Fruit fly (Drosophila melanogaster) whole organism, wandering third instar larva: ENCODE results near the gene GNBP1.

Source experiments
- Abd-B ChIP-seq: fragments of >200 bp; optimal IDR thresholded peaks from 2 replicates; lab custom pipeline; 2017; ENCODE audit warnings: missing biosample characterization, missing genetic modification characterization
- CG32264 ChIP-seq: fragments of 200-800 bp; sonication (Bioruptor generic); optimal IDR thresholded peaks from 2 replicates; lab custom pipeline; 2016; ENCODE audit warnings: missing biosample characterization, missing genetic modification characterization
- CG9705 ChIP-seq: fragments of 200-800 bp; sonication (Bioruptor generic); optimal IDR thresholded peaks from 2 replicates; lab custom pipeline; 2018; ENCODE audit warnings: missing biosample characterization, mild to moderate bottlenecking, missing genetic modification characterization
- Dfd ChIP-seq: fragments of >200 bp; optimal IDR thresholded peaks from 2 replicates; lab custom pipeline; 2017; ENCODE audit warnings: missing biosample characterization, missing genetic modification characterization
- Dif ChIP-seq: fragments of 200-275, 200-300 bp; sonication (Bioruptor generic); optimal IDR thresholded peaks from 2 replicates; lab custom pipeline; 2018; ENCODE audit warnings: missing biosample characterization, missing genetic modification characterization; ENCODE audit not compliant: partially characterized antibody
- GATAd ChIP-seq: sonication (Bioruptor generic); optimal IDR thresholded peaks from 2 replicates; lab custom pipeline; 2016; ENCODE audit warnings: missing biosample characterization, missing genetic modification characterization
- HLH106 ChIP-seq: fragments of 200-800 bp; optimal IDR thresholded peaks from 3 replicates; lab custom pipeline; 2019; ENCODE audit warnings: missing biosample characterization, mild to moderate bottlenecking, missing genetic modification characterization, moderate library complexity
- Hnf4 ChIP-seq: fragments of 200-800 bp; sonication (Bioruptor generic); optimal IDR thresholded peaks from 2 replicates; lab custom pipeline; 2016; ENCODE audit warnings: missing biosample characterization, mild to moderate bottlenecking, missing genetic modification characterization
- Hr78 ChIP-seq: fragments of >200 bp; optimal IDR thresholded peaks from 2 replicates; lab custom pipeline; 2017; ENCODE audit warnings: missing biosample characterization, missing genetic modification characterization
- Hr83 ChIP-seq: fragments of 200-300 bp; sonication (Bioruptor generic); optimal IDR thresholded peaks from 2 replicates; lab custom pipeline; 2016; ENCODE audit warnings: missing biosample characterization, mild to moderate bottlenecking, missing genetic modification characterization, moderate library complexity; ENCODE audit not compliant: poor library complexity, severe bottlenecking
- Jra ChIP-seq: sonication (Bioruptor generic); optimal IDR thresholded peaks from 2 replicates; lab custom pipeline; 2016; ENCODE audit warnings: missing biosample characterization, missing genetic modification characterization
- Mio ChIP-seq: sonication (Bioruptor generic); optimal IDR thresholded peaks from 2 replicates; lab custom pipeline; 2016; ENCODE audit warnings: missing biosample characterization, missing genetic modification characterization
- Myc ChIP-seq: fragments of >200 bp; optimal IDR thresholded peaks from 2 replicates; lab custom pipeline; 2017
- N ChIP-seq: fragments of >200 bp; optimal IDR thresholded peaks from 2 replicates; lab custom pipeline; 2018; ENCODE audit warnings: missing biosample characterization, missing external identifiers, missing genetic modification characterization
- OdsH ChIP-seq: fragments of 200-800 bp; sonication (Bioruptor generic); optimal IDR thresholded peaks from 2 replicates; lab custom pipeline; 2016; ENCODE audit warnings: missing biosample characterization, mild to moderate bottlenecking, missing genetic modification characterization
- Rel ChIP-seq, 2 experiments: fragments of 200-800 bp; sonication (Bioruptor generic) in 1 of 2; optimal IDR thresholded peaks; 2 replicates in 1 of 2; 3 replicates in 1 of 2; lab custom pipeline; 2016 to 2019; ENCODE audit warnings: mild to moderate bottlenecking in 2 of 2, missing biosample characterization in 2 of 2, missing genetic modification characterization in 2 of 2, moderate library complexity in 1 of 2
- Sp1 ChIP-seq: fragments of 200-800 bp; sonication (Bioruptor generic); optimal IDR thresholded peaks from 3 replicates; lab custom pipeline; 2019; ENCODE audit warnings: missing biosample characterization, mild to moderate bottlenecking, missing genetic modification characterization, moderate library complexity
- Vsx2 ChIP-seq: fragments of 200-300, 225-300 bp; sonication (Bioruptor generic); optimal IDR thresholded peaks from 2 replicates; lab custom pipeline; 2018; ENCODE audit warnings: missing biosample characterization, missing genetic modification characterization; ENCODE audit not compliant: partially characterized antibody
- br ChIP-seq: fragments of 200-800 bp; sonication (Bioruptor generic); optimal IDR thresholded peaks from 2 replicates; lab custom pipeline; 2016; ENCODE audit warnings: missing biosample characterization, missing genetic modification characterization
- brk ChIP-seq: fragments of 200-800 bp; sonication (Bioruptor generic); optimal IDR thresholded peaks from 2 replicates; lab custom pipeline; 2016; ENCODE audit warnings: missing biosample characterization, mild to moderate bottlenecking, missing genetic modification characterization
- dl ChIP-seq, 2 experiments: fragments of 175-275, 200-275 bp in 1 of 2; fragments of 200-275 bp in 1 of 2; sonication (Bioruptor generic); optimal IDR thresholded peaks; lab custom pipeline; 2018; ENCODE audit warnings: mild to moderate bottlenecking in 2 of 2, missing biosample characterization in 2 of 2, missing genetic modification characterization in 2 of 2, moderate library complexity in 2 of 2; ENCODE audit not compliant: partially characterized antibody in 2 of 2, insufficient read depth in 1 of 2
- dmrt93B ChIP-seq: fragments of 200-800 bp; sonication (Bioruptor generic); optimal IDR thresholded peaks from 2 replicates; lab custom pipeline; 2018; ENCODE audit warnings: missing biosample characterization, mild to moderate bottlenecking, missing genetic modification characterization
- dsf ChIP-seq: sonication (Bioruptor generic); optimal IDR thresholded peaks from 2 replicates; lab custom pipeline; 2016; ENCODE audit warnings: missing biosample characterization, missing genetic modification characterization, borderline replicate concordance
- ey ChIP-seq: fragments of 200-800 bp; sonication (Bioruptor generic); optimal IDR thresholded peaks from 2 replicates; lab custom pipeline; 2016; ENCODE audit warnings: missing biosample characterization, missing genetic modification characterization
- foxo ChIP-seq, 2 experiments: fragments of 200-800 bp; sonication (Bioruptor generic); optimal IDR thresholded peaks; 2 replicates in 1 of 2; 3 replicates in 1 of 2; lab custom pipeline; 2016 to 2017; ENCODE audit warnings: missing biosample characterization in 2 of 2, missing genetic modification characterization in 2 of 2
- fru ChIP-seq: fragments of 200-800 bp; sonication (Bioruptor generic); optimal IDR thresholded peaks from 3 replicates; lab custom pipeline; 2016; ENCODE audit warnings: missing biosample characterization, mild to moderate bottlenecking, missing genetic modification characterization
- h ChIP-seq: fragments of 200-800 bp; sonication (Bioruptor generic); optimal IDR thresholded peaks from 3 replicates; lab custom pipeline; 2016; ENCODE audit warnings: missing biosample characterization, mild to moderate bottlenecking, missing genetic modification characterization
- jim ChIP-seq: fragments of 175-275, 200-325 bp; sonication (Bioruptor generic); optimal IDR thresholded peaks from 2 replicates; lab custom pipeline; 2016; ENCODE audit warnings: missing biosample characterization, mild to moderate bottlenecking, missing genetic modification characterization
- lola ChIP-seq: fragments of >200 bp; optimal IDR thresholded peaks from 2 replicates; lab custom pipeline; 2017; ENCODE audit warnings: missing biosample characterization, missing genetic modification characterization
- pan ChIP-seq: fragments of >200 bp; optimal IDR thresholded peaks from 2 replicates; lab custom pipeline; 2017
- psq ChIP-seq: fragments of 200-800 bp; sonication (Bioruptor generic); optimal IDR thresholded peaks from 3 replicates; lab custom pipeline; 2017; ENCODE audit warnings: missing biosample characterization, mild to moderate bottlenecking, missing genetic modification characterization, moderate library complexity
- rgr ChIP-seq: fragments of 200-800 bp; sonication (Bioruptor generic); optimal IDR thresholded peaks from 3 replicates; lab custom pipeline; 2016; ENCODE audit warnings: missing biosample characterization, mild to moderate bottlenecking, missing genetic modification characterization
- sage ChIP-seq: fragments of 200-800 bp; sonication (Bioruptor generic); optimal IDR thresholded peaks from 2 replicates; lab custom pipeline; 2016; ENCODE audit warnings: missing biosample characterization, mild to moderate bottlenecking, missing genetic modification characterization
- sv ChIP-seq: fragments of 200-800 bp; sonication (Bioruptor generic); optimal IDR thresholded peaks from 3 replicates; lab custom pipeline; 2016; ENCODE audit warnings: missing biosample characterization, missing genetic modification characterization
- tai ChIP-seq: sonication (Bioruptor generic); optimal IDR thresholded peaks from 2 replicates; lab custom pipeline; 2016; ENCODE audit warnings: missing biosample characterization, missing genetic modification characterization
- usp ChIP-seq: fragments of >200 bp; optimal IDR thresholded peaks from 2 replicates; lab custom pipeline; 2017; ENCODE audit warnings: missing biosample characterization, missing genetic modification characterization
- woc ChIP-seq: sonication (Bioruptor generic); optimal IDR thresholded peaks from 2 replicates; lab custom pipeline; 2016; ENCODE audit warnings: missing biosample characterization, mild to moderate bottlenecking, missing genetic modification characterization

Gene GNBP1

DNA sequence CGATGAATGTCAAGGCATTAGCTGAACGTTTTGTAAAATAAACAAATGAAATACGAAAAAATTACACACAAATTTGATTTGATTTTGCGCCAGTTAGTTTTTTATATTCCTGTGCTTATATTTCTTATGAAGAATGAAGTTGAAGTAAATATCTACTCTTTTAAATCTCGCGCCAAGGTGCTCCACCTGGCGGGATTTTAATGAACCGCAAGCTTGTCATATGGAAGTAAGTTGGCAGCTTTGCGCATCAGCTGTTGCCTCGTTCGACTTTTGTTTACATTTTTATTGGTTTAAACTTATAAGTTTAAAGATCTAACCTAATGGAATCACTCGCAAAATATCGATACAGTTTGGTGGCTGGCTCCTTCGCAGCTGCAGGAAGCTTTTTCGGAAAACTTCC lies 8.5 kb upstream of the GNBP1 start, which contains the start of gene CG42495 (continued):
- TF ChIP-seq pan (lab: Kevin White, UChicago) (no peak), ey (GFP tag; lab: Kevin White, UChicago) (no peak), tai (GFP tag; lab: Kevin White, UChicago) (no peak), jim (GFP tag; lab: Kevin White, UChicago) (no peak), usp (GFP tag; lab: Kevin White, UChicago) (no peak), Mio (GFP tag; lab: Kevin White, UChicago) (no peak), dsf (GFP tag; lab: Kevin White, UChicago) (no peak), Rel (GFP tag; optimal IDR thresholded peaks at IDR 0.05; lab: Kevin White, UChicago) (no peak), Rel (tag; optimal IDR thresholded peaks at IDR 0.05; lab: Kevin White, UChicago) (peak; percentile 5), Jra (no peak)
- TF ChIP-seq, all 38 proteins: peak for 4

DNA sequence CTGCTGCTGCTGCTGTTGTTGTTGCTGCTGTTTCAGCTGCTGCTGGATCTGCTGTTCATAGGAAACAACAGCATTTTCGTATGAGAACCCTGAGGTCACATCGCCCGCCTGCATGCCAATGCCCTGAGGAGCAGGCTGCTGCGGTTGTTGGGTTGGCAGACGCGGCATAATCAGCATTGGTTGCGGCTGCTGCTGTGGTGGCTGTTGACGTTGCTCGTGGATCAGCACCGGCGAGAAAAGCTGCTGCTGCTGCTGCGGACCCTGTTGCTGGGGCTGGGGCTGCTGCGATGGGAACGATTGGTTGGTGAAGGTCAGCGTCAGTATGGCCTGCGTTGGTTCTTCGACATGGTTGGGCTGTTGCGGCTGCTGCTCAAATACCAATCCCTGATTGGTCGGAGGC lies 5.7 kb upstream of the GNBP1 start:
- TF ChIP-seq Sp1 (GFP tag; lab: Kevin White, UChicago), result no peak
- TF ChIP-seq Abd-B (GFP tag; lab: Kevin White, UChicago), result no peak
- TF ChIP-seq Vsx2 (GFP tag; lab: Kevin White, UChicago), result no peak
- TF ChIP-seq jim (GFP tag; lab: Kevin White, UChicago), result no peak
- no peak for TF ChIP-seq pan (lab: Kevin White, UChicago)
- TF ChIP-seq HLH106, result no peak
- no peak for TF ChIP-seq N (GFP tag; lab: Kevin White, UChicago)
- TF ChIP-seq dsf (GFP tag; lab: Kevin White, UChicago), result no peak
- no peak for TF ChIP-seq rgr (GFP tag; lab: Kevin White, UChicago)

- TF ChIP-seq fru (peak; percentile 64), Mio (GFP tag; lab: Kevin White, UChicago) (no peak), HLH106 (peak; percentile 40), Sp1 (GFP tag; lab: Kevin White, UChicago) (peak; percentile 52), psq (GFP tag; lab: Kevin White, UChicago) (peak; percentile 68), Jra (peak; percentile 42), rgr (GFP tag; lab: Kevin White, UChicago) (peak; percentile 77), foxo (GFP tag; optimal IDR thresholded peaks at IDR 0.05; lab: Kevin White, UChicago) (peak in 1 of 2 experiments; percentile 73), OdsH (GFP tag; lab: Kevin White, UChicago) (peak; percentile 63), tai (GFP tag; lab: Kevin White, UChicago) (no peak), Rel (GFP tag; optimal IDR thresholded peaks at IDR 0.05; lab: Kevin White, UChicago) (no peak), Rel (tag; optimal IDR thresholded peaks at IDR 0.05; lab: Kevin White, UChicago) (peak; percentile 60), Hr83 (peak; percentile 58), CG32264 (GFP tag; lab: Kevin White, UChicago) (peak; percentile 25), woc (GFP tag; lab: Kevin White, UChicago) (peak; percentile 5), CG9705 (GFP tag; lab: Kevin White, UChicago) (peak; percentile 41), h (GFP tag; lab: Kevin White, UChicago) (peak; percentile 75), br (GFP tag; lab: Kevin White, UChicago) (peak; percentile 76), brk (peak; percentile 8), dmrt93B (no peak), ey (GFP tag; lab: Kevin White, UChicago) (peak; percentile 53), Dif (GFP tag; lab: Kevin White, UChicago) (no peak)
These were observed 3.4 kb upstream of the GNBP1 start for dm6 chr3L:18672203-18672602.

dm6 chr3L:18672986-18673633 lies 2.5 kb upstream of the GNBP1 start, which contains the start of gene Capr:
Gene Capr, minus strand, starts transcription at chr3L:18673324.
- TF ChIP-seq CG9705 (GFP tag; lab: Kevin White, UChicago) (no peak), Hr78 (GFP tag; lab: Kevin White, UChicago) (no peak), tai (GFP tag; lab: Kevin White, UChicago) (no peak), h (GFP tag; lab: Kevin White, UChicago) (peak; percentile 48), woc (GFP tag; lab: Kevin White, UChicago) (no peak), foxo (GFP tag; optimal IDR thresholded peaks at IDR 0.05; lab: Kevin White, UChicago) (peak in 1 of 2 experiments; percentile 45), OdsH (GFP tag; lab: Kevin White, UChicago) (peak; percentile 25), Vsx2 (GFP tag; lab: Kevin White, UChicago) (no peak), psq (GFP tag; lab: Kevin White, UChicago) (no peak), sv (no peak), lola (no peak), Sp1 (GFP tag; lab: Kevin White, UChicago) (peak; percentile 27), GATAd (GFP tag; lab: Kevin White, UChicago) (no peak), dsf (GFP tag; lab: Kevin White, UChicago) (no peak), N (GFP tag; lab: Kevin White, UChicago) (no peak), br (GFP tag; lab: Kevin White, UChicago) (peak; percentile 39), ey (GFP tag; lab: Kevin White, UChicago) (no peak), Abd-B (GFP tag; lab: Kevin White, UChicago) (no peak), fru (peak; percentile 9), dl (GFP tag; optimal IDR thresholded peaks at IDR 0.05; lab: Kevin White, UChicago; ENCODE audit: insufficient read depth in 1 of 2, partially characterized antibody in 2 of 2) (no peak), Jra (peak; percentile 75), Dfd (GFP tag; lab: Kevin White, UChicago) (no peak), Hnf4 (GFP tag; lab: Kevin White, UChicago) (peak; percentile 64), pan (lab: Kevin White, UChicago) (no peak), HLH106 (peak; percentile 36), rgr (GFP tag; lab: Kevin White, UChicago) (peak; percentile 82), Myc (lab: Kevin White, UChicago) (no peak), CG32264 (GFP tag; lab: Kevin White, UChicago) (no peak), Mio (GFP tag; lab: Kevin White, UChicago) (no peak), Dif (GFP tag; lab: Kevin White, UChicago) (no peak), sage (GFP tag; lab: Kevin White, UChicago) (no peak)
